Worm (Caenorhabditis elegans): ENCODE results near the gene F54D12.7.

DNA sequence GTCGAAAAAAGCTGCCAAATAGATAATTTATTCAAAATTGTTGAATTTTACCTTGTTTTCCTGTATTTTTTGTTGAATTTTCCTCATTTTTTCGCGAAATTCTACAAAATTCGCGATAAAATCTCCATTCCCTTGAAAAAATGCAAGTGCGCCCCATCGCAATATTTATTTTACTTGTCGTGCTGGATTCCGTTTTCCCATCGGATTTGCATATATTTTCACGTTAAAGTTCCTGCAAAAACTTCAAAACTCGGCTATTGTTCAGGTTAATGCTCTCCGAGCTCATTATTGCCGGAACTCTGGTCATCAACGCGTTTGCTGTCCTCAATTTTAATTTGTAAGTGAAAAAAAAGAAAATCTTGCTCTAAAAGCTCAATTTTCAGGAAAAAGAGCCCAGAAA, 17.9 kb upstream of the F54D12.7 start, which contains the start of the genes Y51H7C.41 and cogc-4:
- TF ChIP-seq ama-1 (optimal IDR thresholded peaks at IDR 0.05) (no peak), scrt-1 (GFP tag; IDR thresholded peaks at IDR 0.05) (no peak), sea-1 (GFP tag; conservative IDR thresholded peaks at IDR 0.05) (no peak), B0310.2 (tag; optimal IDR thresholded peaks at IDR 0.05) (no peak), hmg-4 (GFP tag; optimal IDR thresholded peaks at IDR 0.05) (no peak), ceh-13 (GFP tag; optimal IDR thresholded peaks at IDR 0.05) (no peak), flt-1 (GFP tag; IDR thresholded peaks at IDR 0.05) (no peak), ets-7 (tag; optimal IDR thresholded peaks at IDR 0.05) (no peak), hnd-1 (tag; optimal IDR thresholded peaks at IDR 0.05) (no peak)
